Fruit fly (Drosophila melanogaster): Measurements from ENCODE around the gene Acbp2.

Acbp2 gene

DNA sequence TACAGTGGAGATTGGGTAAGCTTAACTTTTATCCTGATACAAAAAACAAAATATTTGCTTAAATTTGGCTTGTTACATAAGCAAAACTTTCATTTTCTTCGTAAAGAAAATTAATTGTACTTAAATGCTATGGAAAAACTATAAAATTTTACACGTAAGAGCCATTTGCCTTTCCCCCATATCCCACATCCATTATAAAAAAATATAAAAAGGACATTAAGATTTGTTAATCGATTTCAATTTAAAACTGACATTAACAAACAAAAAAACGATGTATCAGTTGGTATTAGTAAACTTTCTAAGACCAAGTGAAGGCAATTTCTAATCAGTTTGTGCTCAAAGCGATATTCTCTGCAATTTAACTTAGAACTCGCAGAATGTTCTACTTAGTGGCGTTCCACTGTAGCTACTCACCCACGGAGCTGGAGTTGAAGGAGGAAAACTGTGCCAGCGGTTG is 23.9 kb downstream of the Acbp2 start (continued):
- peak; percentile 57 for TF ChIP-seq gem (tag; optimal IDR thresholded peaks at IDR 0.05)
- TF ChIP-seq CG8359 (GFP tag; optimal IDR thresholded peaks at IDR 0.05; ENCODE audit: borderline replicate concordance) = no peak
- TF ChIP-seq CG7786 (GFP tag; optimal IDR thresholded peaks at IDR 0.05) = peak; percentile 6
- no peak for TF ChIP-seq CG2116 (GFP tag; optimal IDR thresholded peaks at IDR 0.05)
- TF ChIP-seq CG6654 (GFP tag; optimal IDR thresholded peaks at IDR 0.05) = peak; percentile 7
- peak; percentile 91 for TF ChIP-seq Ets65A (GFP tag)
- peak; percentile 10 for TF ChIP-seq CG15696 (tag; optimal IDR thresholded peaks at IDR 0.05)
- TF ChIP-seq Oli (tag; optimal IDR thresholded peaks at IDR 0.05) = peak; percentile 36
- peak; percentile 29 for TF ChIP-seq CG10979 (tag; optimal IDR thresholded peaks at IDR 0.05)
- TF ChIP-seq CG11723 (GFP tag; optimal IDR thresholded peaks at IDR 0.05) = peak; percentile 22
- no peak for TF ChIP-seq exex (tag; optimal IDR thresholded peaks at IDR 0.05)
- peak; percentile 53 for TF ChIP-seq CG2712 (tag; optimal IDR thresholded peaks at IDR 0.05)
- TF ChIP-seq hth (optimal IDR thresholded peaks at IDR 0.05) = no peak
- TF ChIP-seq Fer1 (GFP tag; optimal IDR thresholded peaks at IDR 0.05) = peak; percentile 1
- TF ChIP-seq dmrt11E (tag; optimal IDR thresholded peaks at IDR 0.05) = peak; percentile 24
- TF ChIP-seq sens (GFP tag) = peak; percentile 67
- peak; percentile 49 for TF ChIP-seq CoRest (tag; optimal IDR thresholded peaks at IDR 0.05)
- TF ChIP-seq dpn (GFP tag; optimal IDR thresholded peaks at IDR 0.05) = peak; percentile 1 to 21
- TF ChIP-seq CG2889 (GFP tag; IDR thresholded peaks at IDR 0.05) = no peak
- no peak for TF ChIP-seq Sry-β (GFP tag; optimal IDR thresholded peaks at IDR 0.05)
- peak; percentile 25 for TF ChIP-seq D19A (tag; optimal IDR thresholded peaks at IDR 0.05)
- TF ChIP-seq Ssrp (tag; optimal IDR thresholded peaks at IDR 0.05) = peak; percentile 33
- peak; percentile 14 for TF ChIP-seq Nf-YB (GFP tag; optimal IDR thresholded peaks at IDR 0.05)
- no peak for TF ChIP-seq esg (GFP tag; conservative IDR thresholded peaks at IDR 0.05)
- TF ChIP-seq schlank (tag; optimal IDR thresholded peaks at IDR 0.05) = no peak
- peak; percentile 20 for TF ChIP-seq chn (GFP tag; optimal IDR thresholded peaks at IDR 0.05)
- peak; percentile 33 for TF ChIP-seq lab (GFP tag; optimal IDR thresholded peaks at IDR 0.05)
- TF ChIP-seq Meics (GFP tag; optimal IDR thresholded peaks at IDR 0.05) = peak; percentile 27
- no peak for TF ChIP-seq fd102C (GFP tag; optimal IDR thresholded peaks at IDR 0.05)
- TF ChIP-seq Ravus (GFP tag; IDR thresholded peaks at IDR 0.05) = no peak
- TF ChIP-seq CG13424 (tag; optimal IDR thresholded peaks at IDR 0.05) = peak; percentile 31
- peak in 1 of 3 experiments; percentile 57 for TF ChIP-seq lola (GFP tag; optimal IDR thresholded peaks at IDR 0.05)

DNA sequence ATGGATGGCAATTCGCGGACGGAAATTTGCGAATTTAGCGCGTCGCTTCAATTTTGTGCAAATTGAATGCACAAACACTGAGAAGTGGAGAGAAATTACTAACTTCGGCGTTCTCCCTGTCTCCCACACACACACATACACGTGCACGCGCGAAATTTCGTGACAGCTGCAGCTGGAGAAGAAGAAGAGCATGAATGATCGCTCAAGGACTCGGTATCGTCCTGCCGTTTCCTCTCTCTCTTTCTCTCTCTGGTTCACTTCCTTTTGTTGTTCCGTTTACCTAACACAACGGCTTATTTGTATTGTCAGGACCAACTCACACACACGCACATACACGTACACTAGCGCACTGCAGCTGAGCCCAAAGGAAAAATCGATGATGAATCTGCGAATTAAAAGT is 24.6 kb downstream of the Acbp2 start:
- no peak for TF ChIP-seq Bdp1 (GFP tag; optimal IDR thresholded peaks at IDR 0.05)
- peak; percentile 47 for TF ChIP-seq ac (GFP tag; optimal IDR thresholded peaks at IDR 0.05)
- TF ChIP-seq tll (GFP tag; optimal IDR thresholded peaks at IDR 0.05) = no peak
- no peak for TF ChIP-seq CG14965 (GFP tag; optimal IDR thresholded peaks at IDR 0.05; ENCODE audit: borderline replicate concordance)
- peak; percentile 61 for TF ChIP-seq CG15479 (GFP tag; optimal IDR thresholded peaks at IDR 0.05)
- TF ChIP-seq CG8478 (optimal IDR thresholded peaks at IDR 0.05) = no peak
- TF ChIP-seq pfk (GFP tag; optimal IDR thresholded peaks at IDR 0.05) = no peak
- TF ChIP-seq CG11085 (GFP tag; IDR thresholded peaks at IDR 0.05) = no peak
- peak; percentile 62 for TF ChIP-seq cg (GFP tag; optimal IDR thresholded peaks at IDR 0.05)
- TF ChIP-seq Trl (optimal IDR thresholded peaks at IDR 0.05) = peak in 1 of 2 experiments; percentile 25
- TF ChIP-seq Trl (GFP tag; optimal IDR thresholded peaks at IDR 0.05) = no peak
- TF ChIP-seq lola (GFP tag; optimal IDR thresholded peaks at IDR 0.05) = no peak
- TF ChIP-seq prd (optimal IDR thresholded peaks at IDR 0.05) = no peak
- peak; percentile 16; the same call in 1 of the 3 replicates for TF ChIP-seq prd (GFP tag; IDR thresholded peaks at IDR 0.05)
- peak; percentile 48 for TF ChIP-seq da (GFP tag; optimal IDR thresholded peaks at IDR 0.05)
- TF ChIP-seq CG1832 (GFP tag; optimal IDR thresholded peaks at IDR 0.05) = peak; percentile 39
- no peak for TF ChIP-seq CG13296 (GFP tag; optimal IDR thresholded peaks at IDR 0.05)
- no peak for TF ChIP-seq fd64A (GFP tag; optimal IDR thresholded peaks at IDR 0.05)
- TF ChIP-seq CG17385 (GFP tag; optimal IDR thresholded peaks at IDR 0.05) = peak; percentile 79
- no peak for TF ChIP-seq Hmr (GFP tag; optimal IDR thresholded peaks at IDR 0.05)
- no peak for TF ChIP-seq gsb (GFP tag; IDR thresholded peaks at IDR 0.05)
